Worm (Caenorhabditis elegans) whole organism, L4/young adult: ENCODE data around the gene nduv-3.

Source experiments
- W03F9.2 ChIP-seq: fragments of 150-350 bp; optimal IDR thresholded peaks from 2 replicates; lab custom pipeline; 2014; ENCODE audit warnings: missing biosample characterization, missing genetic modification characterization
- dao-5 ChIP-seq: sonication (generic microtip); optimal IDR thresholded peaks from 2 replicates; lab custom pipeline; 2016; ENCODE audit warnings: missing genotype, missing genetic modification characterization, moderate library complexity, missing compliant biosample characterization
- him-1 ChIP-seq: sonication (generic microtip); optimal IDR thresholded peaks from 2 replicates; lab custom pipeline; 2016; ENCODE audit warnings: missing genotype, missing genetic modification reagents, missing genetic modification characterization, missing compliant biosample characterization

DNA sequence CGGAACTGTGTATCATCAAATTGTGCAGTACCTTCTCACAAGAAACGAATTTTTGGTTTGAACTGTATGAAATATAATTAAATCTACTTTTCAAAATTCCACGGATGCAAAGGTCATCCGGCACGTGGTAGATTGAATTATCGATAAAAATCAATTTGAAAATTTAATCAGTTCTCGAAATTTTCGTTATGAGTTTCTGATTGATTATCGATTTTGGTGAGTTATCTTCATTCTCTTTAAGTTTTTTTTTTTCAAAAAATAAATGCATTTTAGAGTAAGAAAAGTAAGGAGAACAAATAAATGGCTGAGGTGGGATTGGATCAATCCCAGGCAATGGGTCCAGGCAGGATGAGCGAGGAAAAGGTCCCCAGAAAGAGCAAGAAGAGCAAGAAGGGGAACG is 43.7 kb upstream of the nduv-3 start, which contains the start of gene Y69A2AR.47:
- TF ChIP-seq W03F9.2 (tag; lab: Kevin White, UChicago) (no peak), dao-5 (tag; lab: Kevin White, UChicago) (no peak), him-1 (tag; lab: Kevin White, UChicago) (no peak)
